Worm (Caenorhabditis elegans) whole organism, L1 larva: Measurements from ENCODE around the gene clh-6.

Experiments
- C04F5.9 ChIP-seq: sonication (generic microtip); optimal IDR thresholded peaks from 2 replicates; lab custom pipeline; 2016; ENCODE audit warnings: missing genetic modification characterization, missing compliant biosample characterization
- Y116A8C.19 ChIP-seq: sonication (generic microtip); optimal IDR thresholded peaks from 2 replicates; lab custom pipeline; 2016; ENCODE audit warnings: missing compliant biosample characterization, missing genetic modification characterization, borderline replicate concordance
- ama-1 ChIP-seq: fragments of 150-350 bp; optimal IDR thresholded peaks from 2 replicates; lab custom pipeline; 2014
- blmp-1 ChIP-seq: fragments of 150-350 bp; optimal IDR thresholded peaks from 2 replicates; lab custom pipeline; 2014; ENCODE audit warnings: missing biosample characterization, missing genetic modification characterization
- ceh-8 ChIP-seq: fragments of 200-800 bp; sonication (Bioruptor generic); optimal IDR thresholded peaks from 2 replicates; lab custom pipeline; 2018; ENCODE audit warnings: mild to moderate bottlenecking, missing genetic modification characterization, moderate library complexity, missing compliant biosample characterization
- ceh-82 ChIP-seq, 3 experiments: fragments of 150-350 bp in 1 of 3; sonication (generic microtip) in 2 of 3; optimal IDR thresholded peaks; 2 replicates each; lab custom pipeline; 2014 to 2017; ENCODE audit warnings: missing biosample characterization in 3 of 3, missing genetic modification characterization in 3 of 3
- ces-1 ChIP-seq: fragments of 150-350 bp; optimal IDR thresholded peaks from 2 replicates; lab custom pipeline; 2014; ENCODE audit warnings: missing biosample characterization, missing genetic modification reagents, missing genetic modification characterization
- dpl-1 ChIP-seq, 3 experiments: fragments of 150-350 bp in 2 of 3; sonication (generic microtip) in 1 of 3; optimal IDR thresholded peaks; 2 replicates each; lab custom pipeline; 2014 to 2017; ENCODE audit warnings: missing biosample characterization in 3 of 3, missing genetic modification characterization in 3 of 3, missing genetic modification reagents in 3 of 3
- dsc-1 ChIP-seq: sonication (generic microtip); optimal IDR thresholded peaks from 2 replicates; lab custom pipeline; 2016; ENCODE audit warnings: mild to moderate bottlenecking, missing genetic modification characterization, missing compliant biosample characterization
- efl-1 ChIP-seq, 4 experiments: fragments of 150-350 bp; optimal IDR thresholded peaks in 3 of 4; peaks in 1 of 4; 1 replicate in 1 of 4; 2 replicates in 3 of 4; lab custom pipeline; 2014; ENCODE audit warnings: missing biosample characterization in 2 of 4, missing genetic modification characterization in 2 of 4, missing genetic modification reagents in 2 of 4
- fkh-10 ChIP-seq: sonication (generic microtip); optimal IDR thresholded peaks from 2 replicates; lab custom pipeline; 2017; ENCODE audit warnings: missing biosample characterization, missing genetic modification reagents, missing genetic modification characterization
- fkh-4 ChIP-seq: sonication (generic microtip); optimal IDR thresholded peaks from 2 replicates; lab custom pipeline; 2016; ENCODE audit warnings: missing compliant biosample characterization, missing genetic modification characterization, borderline replicate concordance
- fkh-8 ChIP-seq: sonication (generic microtip); optimal IDR thresholded peaks from 2 replicates; lab custom pipeline; 2016; ENCODE audit warnings: mild to moderate bottlenecking, missing genetic modification characterization, missing compliant biosample characterization
- fos-1 ChIP-seq: fragments of 150-350 bp; optimal IDR thresholded peaks from 2 replicates; lab custom pipeline; 2014; ENCODE audit warnings: missing biosample characterization, missing genetic modification characterization
- hpl-2 ChIP-seq: fragments of 150-350 bp; optimal IDR thresholded peaks from 2 replicates; lab custom pipeline; 2014; ENCODE audit warnings: missing biosample characterization, missing genetic modification reagents, missing genetic modification characterization
- isw-1 ChIP-seq: fragments of 200-800 bp; sonication (Bioruptor generic); IDR thresholded peaks from 2 replicates; pipeline ENCODE4 v1.3.6; 2022; ENCODE audit warnings: missing genetic modification characterization, missing compliant biosample characterization
- jun-1 ChIP-seq: fragments of 150-350 bp; optimal IDR thresholded peaks from 2 replicates; lab custom pipeline; 2014; ENCODE audit warnings: missing biosample characterization, missing genetic modification reagents, missing genetic modification characterization
- lin-14 ChIP-seq: fragments of 200-800 bp; sonication (Bioruptor generic); optimal IDR thresholded peaks from 2 replicates; lab custom pipeline; 2018; ENCODE audit warnings: mild to moderate bottlenecking, missing genetic modification characterization, moderate library complexity, missing compliant biosample characterization
- lin-15B ChIP-seq: fragments of 150-350 bp; sonication (generic microtip); optimal IDR thresholded peaks from 3 replicates; lab custom pipeline; 2014; ENCODE audit warnings: missing biosample characterization, missing genetic modification characterization
- lin-35 ChIP-seq, 2 experiments: fragments of 150-350 bp; optimal IDR thresholded peaks; 2 replicates each; lab custom pipeline; 2014; ENCODE audit warnings: missing biosample characterization in 2 of 2, missing genetic modification characterization in 2 of 2, missing genetic modification reagents in 2 of 2
- lin-39 ChIP-seq: fragments of 150-350 bp; optimal IDR thresholded peaks from 2 replicates; lab custom pipeline; 2014; ENCODE audit warnings: missing biosample characterization, missing genetic modification reagents, missing genetic modification characterization
- mep-1 ChIP-seq: fragments of 150-350 bp; optimal IDR thresholded peaks from 2 replicates; lab custom pipeline; 2014; ENCODE audit warnings: missing biosample characterization, missing genetic modification characterization
- nhr-11 ChIP-seq: fragments of 150-350 bp; optimal IDR thresholded peaks from 2 replicates; lab custom pipeline; 2014; ENCODE audit warnings: missing biosample characterization, missing genetic modification characterization
- nhr-19 ChIP-seq: fragments of 200-800 bp; sonication (Bioruptor generic); conservative IDR thresholded peaks from 2 replicates; pipeline ENCODE4 v1.3.6; 2022; ENCODE audit warnings: missing genetic modification characterization, missing compliant biosample characterization
- nhr-20 ChIP-seq: sonication (generic microtip); optimal IDR thresholded peaks from 2 replicates; lab custom pipeline; 2016; ENCODE audit warnings: mild to moderate bottlenecking, missing genetic modification characterization, missing compliant biosample characterization
- nhr-47 ChIP-seq: sonication (generic microtip); optimal IDR thresholded peaks from 2 replicates; lab custom pipeline; 2016; ENCODE audit warnings: mild to moderate bottlenecking, missing genetic modification characterization, moderate library complexity, missing compliant biosample characterization
- nhr-84 ChIP-seq: sonication (generic microtip); optimal IDR thresholded peaks from 2 replicates; lab custom pipeline; 2017; ENCODE audit warnings: missing biosample characterization, missing genetic modification characterization
- pax-3 ChIP-seq: fragments of 200-800 bp; sonication (Bioruptor generic); optimal IDR thresholded peaks from 2 replicates; lab custom pipeline; 2018; ENCODE audit warnings: mild to moderate bottlenecking, missing genetic modification characterization, moderate library complexity, missing compliant biosample characterization
- pqm-1 ChIP-seq: sonication (generic microtip); optimal IDR thresholded peaks from 3 replicates; lab custom pipeline; 2017; ENCODE audit warnings: missing biosample characterization, missing genetic modification characterization
- rnt-1 ChIP-seq: sonication (generic microtip); optimal IDR thresholded peaks from 2 replicates; lab custom pipeline; 2016; ENCODE audit warnings: mild to moderate bottlenecking, missing genetic modification characterization, moderate library complexity, missing compliant biosample characterization
- skn-1 ChIP-seq: fragments of 150-350 bp; optimal IDR thresholded peaks from 2 replicates; lab custom pipeline; 2014; ENCODE audit warnings: missing biosample characterization, missing genetic modification characterization
- snu-23 ChIP-seq: sonication (generic microtip); optimal IDR thresholded peaks from 2 replicates; lab custom pipeline; 2016; ENCODE audit warnings: missing genetic modification characterization, missing compliant biosample characterization
- sptf-1 ChIP-seq: fragments of 150-350 bp; optimal IDR thresholded peaks from 2 replicates; lab custom pipeline; 2014; ENCODE audit warnings: missing biosample characterization, missing genetic modification characterization
- sup-37 ChIP-seq: fragments of 200-800 bp; sonication (Bioruptor generic); optimal IDR thresholded peaks from 2 replicates; lab custom pipeline; 2018; ENCODE audit warnings: mild to moderate bottlenecking, missing genetic modification characterization, missing compliant biosample characterization
- swsn-7 ChIP-seq: sonication (generic microtip); optimal IDR thresholded peaks from 2 replicates; lab custom pipeline; 2016; ENCODE audit warnings: missing genetic modification characterization, missing compliant biosample characterization
- tbx-2 ChIP-seq: sonication (generic microtip); optimal IDR thresholded peaks from 2 replicates; lab custom pipeline; 2016; ENCODE audit warnings: missing genetic modification characterization, missing compliant biosample characterization
- unc-86 ChIP-seq: sonication (generic microtip); optimal IDR thresholded peaks from 2 replicates; lab custom pipeline; 2016; ENCODE audit warnings: missing genetic modification characterization, missing compliant biosample characterization
- xbp-1 ChIP-seq: sonication (generic microtip); optimal IDR thresholded peaks from 2 replicates; lab custom pipeline; 2016; ENCODE audit warnings: missing genetic modification characterization, missing compliant biosample characterization
- zip-4 ChIP-seq: fragments of 200-800 bp; sonication (Bioruptor generic); optimal IDR thresholded peaks from 2 replicates; lab custom pipeline; 2018; ENCODE audit warnings: mild to moderate bottlenecking, missing genetic modification characterization, moderate library complexity, missing compliant biosample characterization
- ztf-11 ChIP-seq, 2 experiments: sonication (generic microtip); optimal IDR thresholded peaks; 2 replicates each; lab custom pipeline; 2016 to 2017; ENCODE audit warnings: missing genetic modification characterization in 2 of 2, missing biosample characterization in 1 of 2, missing compliant biosample characterization in 1 of 2
- ztf-4 ChIP-seq: fragments of 150-350 bp; optimal IDR thresholded peaks from 2 replicates; lab custom pipeline; 2014; ENCODE audit warnings: missing biosample characterization, missing genetic modification characterization

The clh-6 gene

ce11 chrV:12038783-12039182, 24.4 kb downstream of the clh-6 start:
- peak; percentile 28 for TF ChIP-seq dsc-1
- no peak for TF ChIP-seq efl-1 (optimal IDR thresholded peaks at IDR 0.05; lab: Kevin White, UChicago)
- TF ChIP-seq efl-1 (GFP tag; optimal IDR thresholded peaks at IDR 0.05 in 1 of 2; lab: Kevin White, UChicago), result peak; percentile 18 to 58
- TF ChIP-seq ztf-11 (tag; optimal IDR thresholded peaks at IDR 0.05; lab: Kevin White, UChicago), result no peak
- no peak for TF ChIP-seq ztf-4 (tag; lab: Kevin White, UChicago)
- peak; percentile 31 for TF ChIP-seq pax-3 (tag; lab: Kevin White, UChicago)
- peak; percentile 5 for TF ChIP-seq ama-1
- peak; percentile 51 for TF ChIP-seq lin-14
- TF ChIP-seq swsn-7 (tag; lab: Kevin White, UChicago), result peak; percentile 26
- no peak for TF ChIP-seq C04F5.9
- no peak for TF ChIP-seq rnt-1
- TF ChIP-seq fkh-8, result peak; percentile 12
- TF ChIP-seq fkh-10 (GFP tag; lab: Kevin White, UChicago), result no peak
- TF ChIP-seq nhr-47 (tag; lab: Kevin White, UChicago), result peak; percentile 46
- TF ChIP-seq ceh-82 (tag; optimal IDR thresholded peaks at IDR 0.05; lab: Kevin White, UChicago), result peak in 2 of 3 experiments; percentile 8 to 58
- TF ChIP-seq lin-35 (GFP tag; optimal IDR thresholded peaks at IDR 0.05; lab: Kevin White, UChicago), result peak in 1 of 2 experiments; percentile 54
- peak; percentile 27 for TF ChIP-seq nhr-20 (tag; lab: Kevin White, UChicago)
- no peak for TF ChIP-seq nhr-19 (GFP tag; lab: Robert Waterston, UW)
- TF ChIP-seq dpl-1 (GFP tag; optimal IDR thresholded peaks at IDR 0.05; lab: Kevin White, UChicago), result peak in 1 of 3 experiments; percentile 34
- TF ChIP-seq lin-39, result no peak
- TF ChIP-seq xbp-1 (tag; lab: Kevin White, UChicago), result peak; percentile 22
- peak; percentile 29 for TF ChIP-seq snu-23

- TF ChIP-seq unc-86 (peak; percentile 48), fkh-4 (tag; lab: Kevin White, UChicago) (no peak), zip-4 (GFP tag; lab: Kevin White, UChicago) (no peak), lin-14 (peak; percentile 48), isw-1 (GFP tag; lab: Robert Waterston, UW) (peak; percentile 13; the same call in 1 of the 2 replicates)
These were observed 24.9 kb downstream of the clh-6 start for ce11 chrV:12038317-12038716.

ce11 chrV:12037889-12038288, 25.3 kb downstream of the clh-6 start:
- TF ChIP-seq pax-3 (tag; lab: Kevin White, UChicago), result peak; percentile 79
- TF ChIP-seq ces-1, result no peak
- TF ChIP-seq unc-86, result no peak
- TF ChIP-seq hpl-2, result no peak
- peak; percentile 65 for TF ChIP-seq dsc-1
- no peak for TF ChIP-seq zip-4 (GFP tag; lab: Kevin White, UChicago)
- no peak for TF ChIP-seq nhr-11 (tag; lab: Kevin White, UChicago)
- TF ChIP-seq nhr-84 (tag; lab: Kevin White, UChicago), result no peak
- TF ChIP-seq fos-1 (tag; lab: Kevin White, UChicago), result no peak
- no peak for TF ChIP-seq sptf-1 (tag; lab: Kevin White, UChicago)
- no peak for TF ChIP-seq sup-37
- TF ChIP-seq xbp-1 (tag; lab: Kevin White, UChicago), result no peak
- TF ChIP-seq rnt-1, result no peak
- TF ChIP-seq ceh-8 (GFP tag; lab: Kevin White, UChicago), result peak; percentile 71
- TF ChIP-seq mep-1 (tag; lab: Kevin White, UChicago), result no peak
- TF ChIP-seq isw-1 (GFP tag; lab: Robert Waterston, UW), result no peak
- TF ChIP-seq ztf-4 (tag; lab: Kevin White, UChicago), result no peak
- TF ChIP-seq fkh-10 (GFP tag; lab: Kevin White, UChicago), result no peak

ce11 chrV:12036129-12036528, 27.0 kb downstream of the clh-6 start:
- TF ChIP-seq Y116A8C.19 (tag; lab: Kevin White, UChicago), result no peak
- peak; percentile 52 for TF ChIP-seq dsc-1
- no peak for TF ChIP-seq fkh-8
- TF ChIP-seq tbx-2 (tag; lab: Kevin White, UChicago), result no peak
- no peak for TF ChIP-seq skn-1 (tag; lab: Kevin White, UChicago)
- no peak for TF ChIP-seq ztf-11 (tag; optimal IDR thresholded peaks at IDR 0.05; lab: Kevin White, UChicago)
- no peak for TF ChIP-seq lin-15B (tag; lab: Kevin White, UChicago)
- TF ChIP-seq jun-1, result no peak
- no peak for TF ChIP-seq pqm-1 (tag; lab: Kevin White, UChicago)
- no peak for TF ChIP-seq sptf-1 (tag; lab: Kevin White, UChicago)
- TF ChIP-seq xbp-1 (tag; lab: Kevin White, UChicago), result no peak
- peak; percentile 7 for TF ChIP-seq blmp-1
